Worm (Caenorhabditis elegans): ENCODE measurements around the gene Y37B11A.3.

Gene Y37B11A.3

DNA sequence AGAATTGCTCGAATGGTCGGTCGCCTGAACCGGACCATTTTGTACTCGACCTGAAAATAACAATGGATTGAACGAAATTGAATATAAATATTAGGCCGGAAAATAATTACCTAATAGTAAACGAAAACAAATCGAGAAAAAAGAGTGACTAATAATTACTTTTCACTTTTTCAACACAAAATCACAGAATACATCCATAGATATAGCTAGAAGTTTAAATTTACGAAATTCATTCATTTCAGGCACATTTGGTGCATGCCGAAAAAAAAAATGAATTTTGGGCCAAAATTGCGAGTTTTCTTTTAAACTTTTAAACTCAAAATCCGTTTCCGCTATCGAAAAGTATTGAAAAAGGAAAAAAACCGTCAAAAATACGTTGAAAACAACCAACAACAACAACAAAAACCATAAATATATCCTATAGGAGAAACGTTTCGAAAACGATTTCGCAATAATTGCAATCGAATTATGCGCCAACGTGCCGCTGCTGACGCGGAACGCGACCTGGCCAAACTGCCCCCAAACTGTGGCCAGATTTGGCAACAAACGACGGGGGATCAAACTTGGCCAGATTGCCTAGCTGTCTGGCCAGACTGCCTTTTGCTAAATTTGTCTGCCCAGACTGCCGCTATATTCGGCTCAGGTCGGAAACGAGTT is at the start of gene Y37B11A.3:
Gene Y37B11A.3, minus strand, starts transcription at position 51 of the 657 bp plus-strand sequence.
- TF ChIP-seq unc-62 (GFP tag; optimal IDR thresholded peaks at IDR 0.05) = no peak

DNA sequence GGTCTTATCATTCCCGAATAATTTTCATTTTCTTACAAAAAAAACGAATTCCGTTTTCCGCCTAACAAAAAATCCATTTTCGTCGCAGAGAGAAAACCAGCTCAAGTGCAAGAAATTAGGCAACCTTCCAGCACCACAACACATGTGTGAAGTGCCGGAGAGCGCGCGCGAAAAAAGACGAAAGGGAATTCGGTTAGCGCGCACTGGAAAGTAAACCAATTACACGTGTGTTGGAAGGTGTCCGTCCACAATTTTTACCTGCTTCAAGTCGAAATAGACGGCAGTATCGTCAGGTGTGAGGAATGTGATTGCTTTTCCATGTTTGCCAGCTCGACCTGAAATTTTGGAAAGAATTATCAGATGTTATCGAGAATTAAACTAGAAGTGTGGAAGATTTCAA is 49.5 kb upstream of the Y37B11A.3 start:
- no peak for TF ChIP-seq unc-62 (GFP tag; optimal IDR thresholded peaks at IDR 0.05)

DNA sequence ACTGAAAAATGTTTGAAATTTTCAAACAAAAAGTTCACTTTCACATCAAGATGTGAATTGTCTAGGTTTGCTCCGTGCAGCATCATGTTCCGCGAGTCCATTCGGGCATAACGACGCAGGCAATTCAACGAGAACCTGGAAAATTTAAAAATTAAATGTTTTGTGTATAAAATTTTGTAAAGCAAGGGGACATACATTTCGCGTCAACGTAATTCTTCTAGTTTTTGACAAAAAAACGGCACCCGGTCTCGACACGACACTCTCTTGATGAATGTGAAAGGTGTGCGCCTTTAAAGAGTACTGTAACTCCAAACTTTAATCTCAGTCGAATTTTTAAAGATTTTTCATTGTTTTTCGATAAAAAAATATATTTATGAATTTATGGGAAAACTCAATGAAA is 48.9 kb upstream of the Y37B11A.3 start, which contains the start of gene R12B2.6:
Gene R12B2.6, minus strand, starts transcription at position 101 of the 400 bp plus-strand sequence.
- TF ChIP-seq unc-62 (GFP tag; optimal IDR thresholded peaks at IDR 0.05) = no peak

DNA sequence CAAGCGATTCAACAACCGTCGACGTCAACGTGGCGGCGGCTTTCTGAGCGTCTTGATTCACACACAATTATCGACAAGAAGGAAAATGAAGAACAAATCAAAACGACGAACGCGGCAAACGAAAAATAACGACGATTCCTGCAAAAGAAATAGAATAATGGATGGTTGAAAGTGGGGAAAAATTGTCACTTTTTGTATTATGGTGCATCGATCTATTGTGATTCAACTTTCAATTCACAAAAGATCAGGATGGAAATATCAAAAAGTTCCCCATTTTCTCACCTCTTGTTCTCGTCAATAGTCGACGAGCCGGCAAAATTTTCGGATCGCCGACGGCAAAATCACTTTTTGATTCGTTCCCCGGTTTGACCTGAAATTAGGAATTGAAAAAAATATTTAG is 48.3 kb upstream of the Y37B11A.3 start, which contains the start of the genes R12B2.13 and mdt-15:
Gene R12B2.13, minus strand, starts transcription at position 101 of the 400 bp plus-strand sequence.
Gene mdt-15, minus strand, starts transcription at position 376 of the 400 bp plus-strand sequence.
- TF ChIP-seq unc-62 (GFP tag; optimal IDR thresholded peaks at IDR 0.05) = no peak

DNA sequence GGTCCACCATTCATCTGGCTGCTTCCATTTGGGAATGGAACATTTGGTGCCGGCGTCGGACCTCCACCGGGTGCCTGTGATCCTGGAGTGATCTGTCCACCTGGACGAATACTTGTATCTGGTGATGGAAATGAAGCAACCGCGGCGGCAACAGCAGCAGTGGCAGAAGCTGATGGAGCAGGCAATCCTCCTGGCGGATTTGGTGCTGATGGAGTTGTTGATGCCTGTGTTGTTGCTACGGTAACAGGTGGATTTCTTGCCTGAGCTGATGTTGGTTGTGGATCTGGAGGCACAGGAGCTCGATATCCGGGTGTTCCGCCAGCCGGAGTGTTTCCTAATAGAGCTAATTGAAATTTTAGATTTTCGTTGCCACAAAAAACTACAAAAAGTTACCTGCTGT is 47.3 kb upstream of the Y37B11A.3 start:
- no peak for TF ChIP-seq unc-62 (GFP tag; optimal IDR thresholded peaks at IDR 0.05)

DNA sequence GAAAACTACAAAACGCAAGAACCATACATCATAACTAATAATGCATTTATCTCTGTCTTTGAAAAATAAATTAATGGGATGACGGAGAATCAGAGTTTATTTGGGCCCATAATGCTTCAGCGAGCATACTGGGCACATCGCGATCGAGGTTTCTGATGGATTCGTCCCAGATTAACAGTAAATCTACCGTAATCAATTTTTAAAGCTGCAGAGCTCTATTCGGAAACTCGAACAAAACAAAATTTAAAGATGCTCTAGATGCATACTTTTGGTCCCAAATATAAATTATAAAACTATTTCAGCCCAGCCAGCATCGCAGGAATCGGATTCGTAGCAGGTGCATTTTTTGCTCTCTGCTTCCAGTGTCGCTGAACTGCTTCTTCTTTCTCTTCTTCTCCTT is 42.9 kb upstream of the Y37B11A.3 start:
- no peak for TF ChIP-seq unc-62 (GFP tag; optimal IDR thresholded peaks at IDR 0.05)

DNA sequence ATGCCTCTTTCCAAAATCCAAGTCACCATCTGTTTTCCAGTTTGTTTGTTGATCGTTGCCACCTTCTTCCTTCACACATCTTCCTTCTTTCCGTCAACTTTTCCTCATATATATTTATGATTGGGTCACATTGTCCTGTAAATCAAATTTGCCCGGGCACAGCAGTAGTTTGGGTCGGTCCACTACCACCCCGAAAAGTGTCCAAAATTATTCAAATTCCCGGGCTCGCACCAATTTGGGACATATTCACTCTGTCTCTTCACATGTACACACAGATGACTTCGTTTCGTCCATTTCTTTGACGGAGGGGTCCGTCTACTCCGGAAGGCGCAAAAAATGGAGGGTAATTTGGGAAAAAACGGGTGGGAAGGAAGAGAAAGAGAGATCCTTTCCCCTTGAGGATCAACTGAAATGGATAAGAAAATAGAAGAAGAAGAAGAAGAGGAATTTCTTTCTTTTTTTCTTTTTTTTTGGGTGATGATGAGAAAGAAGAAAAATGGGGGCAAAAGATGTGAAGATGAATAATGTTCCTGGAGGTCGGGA is 41.8 kb upstream of the Y37B11A.3 start:
- TF ChIP-seq unc-62 (GFP tag; optimal IDR thresholded peaks at IDR 0.05) = no peak

DNA sequence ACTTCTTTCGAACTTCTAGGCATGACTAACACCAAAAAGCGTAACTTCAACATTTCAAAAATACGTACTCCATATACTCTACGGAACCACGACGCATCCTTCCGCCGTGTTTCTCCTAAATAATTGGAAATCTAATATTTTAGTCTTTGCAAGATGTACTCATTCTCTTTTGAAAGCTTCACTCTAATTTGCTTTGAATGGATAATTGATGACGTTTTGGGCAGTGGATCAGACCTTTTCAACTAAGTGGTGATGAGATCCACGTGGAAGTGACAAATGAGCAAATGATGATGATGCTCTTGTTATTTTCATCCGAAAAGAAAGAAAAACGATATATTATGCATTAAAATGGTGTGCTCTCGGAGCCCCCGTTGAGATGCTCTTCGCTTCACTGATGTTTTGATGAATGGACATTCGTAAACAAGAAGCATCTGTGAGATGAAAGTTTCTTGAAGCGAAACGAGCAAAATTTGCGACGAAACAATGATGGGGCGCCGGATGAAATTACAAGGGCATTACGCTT is 39.4 kb upstream of the Y37B11A.3 start:
- no peak for TF ChIP-seq unc-62 (GFP tag; optimal IDR thresholded peaks at IDR 0.05)

DNA sequence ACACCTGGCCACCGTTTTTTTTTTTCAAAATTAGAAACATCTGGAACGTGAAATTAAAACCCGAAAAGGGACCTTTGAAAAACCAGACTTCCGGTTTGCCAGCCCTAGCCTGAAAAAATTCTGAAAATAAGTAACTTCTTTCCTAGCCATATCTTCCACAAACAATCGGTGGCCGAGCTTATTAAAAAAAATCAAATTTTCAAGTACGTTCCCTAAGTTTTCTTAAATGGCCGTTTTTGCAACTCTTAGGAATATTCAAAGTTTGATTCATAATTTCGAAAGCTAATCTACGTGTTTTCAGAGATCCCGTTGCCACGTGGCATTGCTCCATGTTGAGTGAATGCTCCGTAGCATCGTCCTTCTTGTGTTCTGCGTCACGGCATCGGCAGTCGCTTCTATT is 38.5 kb upstream of the Y37B11A.3 start, which contains the start of gene R12B2.8:
Gene R12B2.8, plus strand, starts transcription at position 301 of the 400 bp plus-strand sequence.
- no peak for TF ChIP-seq unc-62 (GFP tag; optimal IDR thresholded peaks at IDR 0.05)

DNA sequence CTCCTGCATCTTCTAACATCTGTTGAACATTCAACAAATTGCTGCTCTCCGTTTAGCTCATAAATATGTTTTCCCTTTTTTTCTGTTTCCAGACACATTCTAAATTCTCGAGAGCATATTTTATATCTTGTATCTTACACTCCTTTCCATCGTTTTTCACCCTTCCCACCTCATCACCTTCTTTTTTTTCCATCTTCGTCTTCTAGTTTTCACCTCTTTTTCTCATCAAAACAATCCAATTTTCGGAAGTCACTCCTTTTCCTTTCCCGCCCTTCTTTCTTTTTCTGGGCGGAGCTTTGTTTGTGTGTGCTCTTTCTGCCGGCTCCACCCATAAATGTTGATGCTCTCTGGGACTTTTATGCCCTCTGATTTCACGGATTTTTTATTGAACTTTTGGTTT is 37.7 kb upstream of the Y37B11A.3 start:
- TF ChIP-seq unc-62 (GFP tag; optimal IDR thresholded peaks at IDR 0.05) = no peak

DNA sequence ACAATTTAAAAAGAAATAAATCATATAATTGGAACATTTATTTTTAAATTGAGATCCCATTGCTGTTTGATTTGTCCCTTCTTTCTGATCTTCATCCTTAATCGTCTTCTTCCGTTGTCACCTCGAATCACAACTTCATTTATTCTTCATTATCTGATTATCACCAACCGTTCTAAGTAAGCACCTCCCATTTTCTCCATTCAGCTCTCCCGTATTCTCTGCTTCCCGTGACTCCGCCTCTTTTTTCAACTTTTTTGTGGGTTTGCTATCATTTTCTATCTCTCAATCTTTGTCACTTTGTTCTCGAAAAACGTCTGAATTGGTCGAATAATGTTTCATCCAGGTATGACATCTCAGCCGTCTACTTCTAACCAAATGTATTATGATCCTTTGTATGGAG is 30.8 kb upstream of the Y37B11A.3 start, which contains the start of gene sma-4:
Gene sma-4, plus strand, starts transcription at position 301 of the 400 bp plus-strand sequence.
- TF ChIP-seq unc-62 (GFP tag; optimal IDR thresholded peaks at IDR 0.05) = no peak

DNA sequence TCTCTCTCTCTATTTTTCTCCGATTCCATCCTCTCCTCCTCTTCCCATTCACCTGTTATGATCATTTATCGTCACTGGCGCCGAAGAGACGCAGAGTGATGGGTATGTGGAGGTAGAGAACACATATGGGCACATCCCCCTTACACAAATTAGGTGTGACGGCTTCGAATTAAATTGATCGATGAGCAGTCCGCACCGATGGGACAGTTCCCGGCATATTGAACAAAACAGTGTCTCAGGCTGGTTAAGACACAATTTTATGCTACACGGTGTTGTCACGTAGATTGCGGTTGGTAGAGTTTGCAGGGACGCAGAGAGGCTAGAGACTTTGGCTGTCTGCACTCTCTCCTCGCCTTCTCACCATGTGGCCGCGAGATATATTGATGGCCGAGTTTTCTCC is 29.7 kb upstream of the Y37B11A.3 start, which contains the start of gene R12B2.7:
Gene R12B2.7, plus strand, starts transcription at position 247 of the 400 bp plus-strand sequence.
- no peak for TF ChIP-seq unc-62 (GFP tag; optimal IDR thresholded peaks at IDR 0.05)

DNA sequence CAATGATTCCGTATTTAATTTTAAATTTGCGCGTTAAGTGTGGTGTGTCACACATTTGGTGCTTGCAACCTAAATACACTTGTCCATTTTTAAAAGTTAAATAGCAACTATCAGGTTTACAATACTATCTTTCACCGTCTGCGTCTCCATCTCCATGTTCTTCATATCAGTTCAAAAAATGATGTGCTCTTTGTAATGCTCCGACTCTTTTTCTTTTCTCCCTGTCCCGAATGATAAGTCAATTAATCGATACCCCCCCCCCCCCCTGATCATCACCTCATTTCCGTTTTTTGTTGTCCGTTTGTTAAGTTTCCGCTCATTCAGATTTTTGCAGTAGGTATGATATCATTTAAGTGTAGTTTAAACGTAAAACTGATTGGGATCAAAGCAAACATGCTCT is 29.0 kb upstream of the Y37B11A.3 start:
- no peak for TF ChIP-seq unc-62 (GFP tag; optimal IDR thresholded peaks at IDR 0.05)

DNA sequence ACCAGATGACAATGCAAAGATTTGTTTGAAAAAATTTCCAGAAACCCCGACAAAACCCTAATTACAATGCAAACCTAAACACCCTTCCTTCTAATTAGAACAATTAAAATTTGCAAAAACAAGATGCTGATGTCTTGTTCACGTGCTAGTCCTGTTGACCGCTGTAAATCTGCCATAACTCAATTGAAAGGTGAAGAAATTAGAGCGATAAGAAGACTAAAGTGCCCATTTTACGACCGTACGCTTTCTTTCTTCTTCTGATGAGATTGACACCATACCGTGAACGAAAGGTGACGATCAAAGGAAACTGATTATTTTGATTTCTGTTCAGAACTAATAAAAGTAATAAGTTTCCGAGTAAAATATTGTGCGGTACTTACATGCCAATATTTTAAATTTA is 28.4 kb upstream of the Y37B11A.3 start:
- TF ChIP-seq unc-62 (GFP tag; optimal IDR thresholded peaks at IDR 0.05) = no peak

DNA sequence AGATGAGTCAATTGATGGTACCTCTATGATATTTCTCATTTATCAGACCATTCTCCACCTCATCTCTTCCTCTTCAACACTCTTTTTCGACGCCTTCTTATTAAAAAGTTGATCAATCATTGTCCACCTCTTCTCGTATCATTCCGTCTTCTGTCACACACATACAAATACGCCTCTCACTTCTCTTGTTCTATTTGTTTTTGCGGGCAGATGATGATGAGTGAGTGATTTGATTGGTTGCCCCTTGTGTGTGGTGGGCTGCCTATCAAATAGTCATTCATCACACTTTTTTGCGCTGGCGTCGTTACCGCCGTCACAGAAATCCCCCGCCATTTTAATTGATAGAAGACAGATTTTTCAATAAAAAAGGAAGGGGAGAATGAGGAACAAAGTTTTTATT is 27.5 kb upstream of the Y37B11A.3 start:
- TF ChIP-seq unc-62 (GFP tag; optimal IDR thresholded peaks at IDR 0.05) = no peak

DNA sequence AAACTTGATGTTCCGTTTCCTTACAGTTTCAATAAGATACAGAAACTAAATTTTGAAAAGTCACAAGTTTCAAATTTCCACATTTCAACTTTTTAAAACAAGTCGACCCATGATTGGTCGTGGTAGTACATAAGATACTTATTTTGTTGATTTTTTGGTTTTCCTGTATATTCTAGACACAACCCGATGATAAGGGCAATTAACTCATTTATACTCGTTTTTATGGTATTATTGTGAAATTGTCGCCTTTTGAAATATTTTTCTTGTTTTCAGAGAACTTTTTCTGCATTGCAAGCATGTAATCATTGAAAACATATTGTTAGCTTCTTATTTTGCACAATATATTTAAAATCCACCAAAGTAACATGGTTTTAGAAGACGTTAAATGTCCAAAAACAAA is 26.8 kb upstream of the Y37B11A.3 start:
- no peak for TF ChIP-seq unc-62 (GFP tag; optimal IDR thresholded peaks at IDR 0.05)

DNA sequence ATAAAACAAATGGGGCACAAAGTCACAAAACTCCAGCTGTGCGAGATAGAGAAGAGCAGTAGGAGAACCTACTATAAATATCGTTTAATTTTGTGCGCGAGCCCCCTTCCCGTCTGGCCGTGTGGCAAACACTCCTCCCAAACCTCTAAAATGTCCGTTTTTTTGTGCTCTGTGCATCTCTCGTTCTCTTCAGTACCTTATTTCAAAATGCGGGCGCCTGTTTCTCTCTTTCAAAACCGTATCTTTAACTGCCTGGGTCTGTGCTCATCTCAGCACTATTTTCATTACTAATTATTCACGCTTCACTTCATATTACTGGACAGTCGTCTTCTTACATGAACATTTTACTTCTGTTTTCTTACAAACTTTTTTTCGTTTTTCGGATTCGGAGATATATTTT is 24.9 kb upstream of the Y37B11A.3 start:
- TF ChIP-seq unc-62 (GFP tag; optimal IDR thresholded peaks at IDR 0.05) = no peak
